Fruit fly (Drosophila melanogaster) whole organism, prepupa: Measurements from ENCODE around the gene CG15458.
"Not testable (repeated sequence)": the region's sequence is repeated elsewhere in the genome, so short reads cannot be mapped to it uniquely, and the experiment has no call there.

Experiments used
- CG10631 ChIP-seq: fragments of 200-800 bp; sonication (Bioruptor generic); optimal IDR thresholded peaks from 2 replicates; lab custom pipeline; 2016; ENCODE audit warnings: missing biosample characterization, missing genetic modification characterization
- CG10669 ChIP-seq: fragments of 200-800 bp; sonication (Bioruptor generic); optimal IDR thresholded peaks from 3 replicates; lab custom pipeline; 2018; ENCODE audit warnings: missing biosample characterization, mild to moderate bottlenecking, missing genetic modification characterization, moderate library complexity
- CG11294 ChIP-seq: fragments of 200-800 bp; sonication (Bioruptor generic); IDR thresholded peaks from 2 replicates; pipeline ENCODE4 v1.3.6; 2022; ENCODE audit warnings: missing biosample characterization, missing genetic modification characterization
- CG11762 ChIP-seq: fragments of 200-800 bp; sonication (Bioruptor generic); optimal IDR thresholded peaks from 3 replicates; lab custom pipeline; 2016; ENCODE audit warnings: missing biosample characterization, missing genetic modification characterization; ENCODE audit not compliant: insufficient read depth
- CG1621 ChIP-seq: fragments of 200-800 bp; sonication (Bioruptor generic); optimal IDR thresholded peaks from 3 replicates; lab custom pipeline; 2018; ENCODE audit warnings: missing biosample characterization, mild to moderate bottlenecking, missing genetic modification characterization
- CG3032 ChIP-seq: fragments of 200-800 bp; optimal IDR thresholded peaks from 2 replicates; lab custom pipeline; 2019; ENCODE audit warnings: missing biosample characterization, mild to moderate bottlenecking, missing genetic modification characterization, moderate library complexity
- CG32006 ChIP-seq: fragments of 200-800 bp; sonication (Bioruptor generic); optimal IDR thresholded peaks from 3 replicates; lab custom pipeline; 2017; ENCODE audit warnings: missing biosample characterization, mild to moderate bottlenecking, missing genetic modification characterization
- CG4318 ChIP-seq: fragments of 200-800 bp; sonication (Bioruptor generic); optimal IDR thresholded peaks from 3 replicates; lab custom pipeline; 2017; ENCODE audit warnings: missing biosample characterization, mild to moderate bottlenecking, missing genetic modification characterization
- CG6276 ChIP-seq: fragments of 200-800 bp; sonication (Bioruptor generic); optimal IDR thresholded peaks from 2 replicates; lab custom pipeline; 2017; ENCODE audit warnings: missing biosample characterization, mild to moderate bottlenecking, missing genetic modification characterization
- CG6808 ChIP-seq: fragments of 200-800 bp; sonication (Bioruptor generic); optimal IDR thresholded peaks from 3 replicates; lab custom pipeline; 2017; ENCODE audit warnings: missing biosample characterization, missing genetic modification characterization, mild to moderate bottlenecking, moderate library complexity, missing genetic modification reagents
- CG6854 ChIP-seq: fragments of 200-800 bp; sonication (Bioruptor generic); optimal IDR thresholded peaks from 2 replicates; lab custom pipeline; 2017; ENCODE audit warnings: missing biosample characterization, mild to moderate bottlenecking, missing genetic modification characterization
- CG7368 ChIP-seq: fragments of 200-800 bp; sonication (Bioruptor generic); optimal IDR thresholded peaks from 3 replicates; lab custom pipeline; 2016; ENCODE audit warnings: missing biosample characterization, missing genetic modification characterization
- CG8119 ChIP-seq: fragments of 200-800 bp; sonication (Bioruptor generic); IDR thresholded peaks from 3 replicates; pipeline ENCODE4 v1.3.6; 2022; ENCODE audit warnings: missing biosample characterization, missing genetic modification characterization
- CG8319 ChIP-seq: fragments of 200-800 bp; sonication (Bioruptor generic); optimal IDR thresholded peaks from 3 replicates; lab custom pipeline; 2016; ENCODE audit warnings: missing biosample characterization, missing genetic modification characterization
- CG9139 ChIP-seq: fragments of 200-800 bp; sonication (Bioruptor generic); optimal IDR thresholded peaks from 3 replicates; lab custom pipeline; 2017; ENCODE audit warnings: missing biosample characterization, mild to moderate bottlenecking, missing genetic modification characterization
- Eip78C ChIP-seq: fragments of 200-800 bp; sonication (Bioruptor generic); peaks from one replicate; lab custom pipeline; 2016; ENCODE audit warnings: missing biosample characterization, missing genetic modification characterization
- Eip93F ChIP-seq: fragments of 200-800 bp; sonication (Bioruptor generic); optimal IDR thresholded peaks from 2 replicates; lab custom pipeline; 2016; ENCODE audit warnings: missing biosample characterization, mild to moderate bottlenecking, missing genetic modification characterization
- Ets21C ChIP-seq: fragments of 200-800 bp; sonication (Bioruptor generic); optimal IDR thresholded peaks from 3 replicates; lab custom pipeline; 2016; ENCODE audit warnings: missing biosample characterization, missing genetic modification characterization
- Ets96B ChIP-seq: fragments of 200-800 bp; optimal IDR thresholded peaks from 2 replicates; lab custom pipeline; 2019; ENCODE audit warnings: missing biosample characterization, mild to moderate bottlenecking, missing genetic modification characterization, moderate library complexity
- Gug ChIP-seq: fragments of 200-800 bp; sonication (Bioruptor generic); IDR thresholded peaks from 2 replicates; pipeline ENCODE4 v1.3.6; 2022; ENCODE audit warnings: missing biosample characterization, missing genetic modification characterization
- Hr38 ChIP-seq: sonication (Bioruptor generic); optimal IDR thresholded peaks from 2 replicates; lab custom pipeline; 2016; ENCODE audit warnings: missing biosample characterization, missing genetic modification characterization
- Hr39 ChIP-seq: fragments of 200-800 bp; sonication (Bioruptor generic); optimal IDR thresholded peaks from 2 replicates; lab custom pipeline; 2016; ENCODE audit warnings: missing biosample characterization, missing genetic modification characterization
- Lpt ChIP-seq: fragments of 200-800 bp; sonication (Bioruptor generic); optimal IDR thresholded peaks from 3 replicates; lab custom pipeline; 2016; ENCODE audit warnings: missing biosample characterization, missing genetic modification characterization
- Met ChIP-seq: fragments of 200-800 bp; sonication (Bioruptor generic); optimal IDR thresholded peaks from 3 replicates; lab custom pipeline; 2016; ENCODE audit warnings: missing biosample characterization, missing genetic modification characterization
- Sox102F ChIP-seq: fragments of 200-800 bp; sonication (Bioruptor generic); optimal IDR thresholded peaks from 2 replicates; lab custom pipeline; 2016; ENCODE audit warnings: missing biosample characterization, mild to moderate bottlenecking, missing genetic modification characterization
- Sox14 ChIP-seq: fragments of 200-800 bp; sonication (Bioruptor generic); optimal IDR thresholded peaks from 3 replicates; lab custom pipeline; 2016; ENCODE audit warnings: missing biosample characterization, missing genetic modification characterization
- Sox15 ChIP-seq: fragments of 200-800 bp; sonication (Bioruptor generic); optimal IDR thresholded peaks from 3 replicates; lab custom pipeline; 2016; ENCODE audit warnings: missing biosample characterization, missing genetic modification characterization
- achi ChIP-seq: fragments of 200-800 bp; sonication (Bioruptor generic); optimal IDR thresholded peaks from 3 replicates; lab custom pipeline; 2016; ENCODE audit warnings: missing biosample characterization, missing genetic modification characterization
- acj6 ChIP-seq: fragments of 200-800 bp; sonication (Bioruptor generic); optimal IDR thresholded peaks from 3 replicates; lab custom pipeline; 2016; ENCODE audit warnings: missing biosample characterization, missing genetic modification characterization
- cyc ChIP-seq: fragments of 200-800 bp; sonication (Bioruptor generic); optimal IDR thresholded peaks from 3 replicates; lab custom pipeline; 2016; ENCODE audit warnings: missing biosample characterization, missing genetic modification characterization
- dac ChIP-seq: fragments of 200-800 bp; sonication (Bioruptor generic); optimal IDR thresholded peaks from 2 replicates; lab custom pipeline; 2017; ENCODE audit warnings: missing biosample characterization, mild to moderate bottlenecking, missing genetic modification characterization
- dsx ChIP-seq: fragments of 200-800 bp; optimal IDR thresholded peaks from 3 replicates; lab custom pipeline; 2019; ENCODE audit warnings: missing biosample characterization, mild to moderate bottlenecking, missing genetic modification characterization, moderate library complexity; ENCODE audit not compliant: poor library complexity, severe bottlenecking
- eg ChIP-seq: fragments of 200-800 bp; sonication (Bioruptor generic); IDR thresholded peaks from 3 replicates; pipeline ENCODE4 v1.3.6; 2022; ENCODE audit warnings: missing biosample characterization, missing genetic modification characterization
- esn ChIP-seq: fragments of 200-800 bp; sonication (Bioruptor generic); optimal IDR thresholded peaks from 2 replicates; lab custom pipeline; 2016; ENCODE audit warnings: missing biosample characterization, mild to moderate bottlenecking, missing genetic modification characterization, moderate library complexity
- fd59A ChIP-seq: fragments of 200-800 bp; sonication (Bioruptor generic); optimal IDR thresholded peaks from 2 replicates; lab custom pipeline; 2017; ENCODE audit warnings: missing biosample characterization, mild to moderate bottlenecking, missing genetic modification characterization, missing genetic modification reagents
- lz ChIP-seq: fragments of 200-800 bp; sonication (Bioruptor generic); optimal IDR thresholded peaks from 3 replicates; lab custom pipeline; 2016; ENCODE audit warnings: missing biosample characterization, missing genetic modification characterization
- net ChIP-seq: fragments of 200-800 bp; sonication (Bioruptor generic); optimal IDR thresholded peaks from 3 replicates; lab custom pipeline; 2016; ENCODE audit warnings: missing biosample characterization, missing genetic modification characterization
- pdm3 ChIP-seq: fragments of 200-800 bp; sonication (Bioruptor generic); optimal IDR thresholded peaks from 3 replicates; lab custom pipeline; 2016; ENCODE audit warnings: missing biosample characterization, missing genetic modification characterization
- spab ChIP-seq: fragments of 200-800 bp; sonication (Bioruptor generic); optimal IDR thresholded peaks from 2 replicates; lab custom pipeline; 2017; ENCODE audit warnings: missing biosample characterization, mild to moderate bottlenecking, missing genetic modification characterization, missing genetic modification reagents
- ss ChIP-seq, 2 experiments: fragments of 200-800 bp; sonication (Bioruptor generic); optimal IDR thresholded peaks; 2 replicates in 1 of 2; 3 replicates in 1 of 2; lab custom pipeline; 2017 to 2018; ENCODE audit warnings: mild to moderate bottlenecking in 2 of 2, missing biosample characterization in 2 of 2, missing genetic modification characterization in 2 of 2, moderate library complexity in 1 of 2
- topi ChIP-seq: fragments of 200-800 bp; sonication (Bioruptor generic); optimal IDR thresholded peaks from 3 replicates; lab custom pipeline; 2016; ENCODE audit warnings: missing biosample characterization, missing genetic modification characterization

Gene CG15458

dm6 chrX:20446071-20446470 is 32.1 kb upstream of the CG15458 start, which contains the start of gene CG42578:
Gene CG42578 (plus strand): TSS chrX:20446371.
- TF ChIP-seq Sox14 (GFP tag; lab: Kevin White, UChicago); eg (GFP tag; lab: Robert Waterston, UW); net (GFP tag; lab: Kevin White, UChicago): not testable (repeated sequence)

DNA sequence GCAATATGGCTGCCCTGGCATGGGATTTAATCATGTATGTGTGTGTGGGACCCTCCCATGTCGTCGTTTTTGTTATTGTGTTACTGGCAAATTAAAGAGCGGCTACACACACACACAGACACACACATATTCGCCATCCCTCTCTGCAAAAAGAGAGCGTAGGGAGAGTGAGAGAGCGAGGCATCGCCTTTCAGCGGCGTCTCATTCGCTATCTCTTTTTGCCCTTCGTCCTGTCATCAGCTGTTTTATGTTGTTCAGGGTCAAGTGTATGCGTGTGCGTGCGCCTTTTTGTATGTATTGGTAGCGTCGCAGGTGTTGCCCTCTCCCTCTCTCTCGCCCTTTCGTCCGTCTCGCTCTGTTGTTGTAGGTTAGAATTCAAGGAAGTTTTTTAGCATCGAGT is 22.9 kb upstream of the CG15458 start:
- TF ChIP-seq pdm3 (GFP tag; lab: Kevin White, UChicago): no peak
- TF ChIP-seq Eip78C: no peak
- TF ChIP-seq CG10669 (GFP tag; lab: Kevin White, UChicago): no peak
- no peak for TF ChIP-seq acj6
- TF ChIP-seq CG11762 (GFP tag; lab: Kevin White, UChicago): no peak
- no peak for TF ChIP-seq Met (GFP tag; lab: Kevin White, UChicago)
- TF ChIP-seq CG7368: no peak
- no peak for TF ChIP-seq Sox14 (GFP tag; lab: Kevin White, UChicago)
- no peak for TF ChIP-seq lz (GFP tag; lab: Kevin White, UChicago)
- no peak for TF ChIP-seq net (GFP tag; lab: Kevin White, UChicago)
- TF ChIP-seq Eip93F (GFP tag; lab: Kevin White, UChicago): no peak
- TF ChIP-seq Gug: no peak
- no peak for TF ChIP-seq eg (GFP tag; lab: Robert Waterston, UW)
- TF ChIP-seq CG6276: no peak
- TF ChIP-seq fd59A (GFP tag; lab: Kevin White, UChicago): no peak
- TF ChIP-seq cyc: no peak
- TF ChIP-seq, all 60 proteins: peak for 0

- TF ChIP-seq Lpt (GFP tag; lab: Kevin White, UChicago) (no peak), Eip78C (peak; percentile 59), CG11294 (GFP tag; lab: Robert Waterston, UW) (no peak), Ets96B (tag; lab: Kevin White, UChicago) (no peak), CG32006 (GFP tag; lab: Kevin White, UChicago) (no peak), CG7368 (no peak)
- TF ChIP-seq, all 60 proteins: peak for 1
These were observed 20.5 kb upstream of the CG15458 start for dm6 chrX:20434534-20434933.

- no peak for TF ChIP-seq Eip93F (GFP tag; lab: Kevin White, UChicago)
- no peak for TF ChIP-seq CG3032 (tag; lab: Kevin White, UChicago)
- no peak for TF ChIP-seq CG8119 (GFP tag; lab: Robert Waterston, UW)
- TF ChIP-seq Ets96B (tag; lab: Kevin White, UChicago): no peak
- TF ChIP-seq eg (GFP tag; lab: Robert Waterston, UW): no peak; the same call in 2 of the 3 replicates
- TF ChIP-seq CG11294 (GFP tag; lab: Robert Waterston, UW): no peak
- TF ChIP-seq achi (GFP tag; lab: Kevin White, UChicago): peak; percentile 4
- TF ChIP-seq pdm3 (GFP tag; lab: Kevin White, UChicago): peak; percentile 21
- TF ChIP-seq Sox102F (GFP tag; lab: Kevin White, UChicago): no peak
- no peak for TF ChIP-seq CG11762 (GFP tag; lab: Kevin White, UChicago)
- TF ChIP-seq Eip78C: peak; percentile 69
- TF ChIP-seq CG1621 (tag; lab: Kevin White, UChicago): no peak
- peak; percentile 20 for TF ChIP-seq Hr39 (GFP tag; lab: Kevin White, UChicago)
- TF ChIP-seq esn: peak; percentile 18
- no peak for TF ChIP-seq CG7368
- no peak for TF ChIP-seq CG9139 (GFP tag; lab: Kevin White, UChicago)
- TF ChIP-seq CG6854 (GFP tag; lab: Kevin White, UChicago): no peak
- TF ChIP-seq Sox14 (GFP tag; lab: Kevin White, UChicago): no peak
- no peak for TF ChIP-seq spab (GFP tag; lab: Kevin White, UChicago)
- no peak for TF ChIP-seq acj6
- TF ChIP-seq CG10631 (GFP tag; lab: Kevin White, UChicago): no peak
- no peak for TF ChIP-seq CG6276
- TF ChIP-seq Sox15 (GFP tag; lab: Kevin White, UChicago): no peak
- no peak for TF ChIP-seq ss (GFP tag; optimal IDR thresholded peaks at IDR 0.05; lab: Kevin White, UChicago)
- no peak for TF ChIP-seq Ets21C (GFP tag; lab: Kevin White, UChicago)
- no peak for TF ChIP-seq CG8319 (GFP tag; lab: Kevin White, UChicago)
- TF ChIP-seq Lpt (GFP tag; lab: Kevin White, UChicago): no peak
- peak; percentile 16 for TF ChIP-seq topi
- no peak for TF ChIP-seq dsx (GFP tag; lab: Kevin White, UChicago)
- TF ChIP-seq CG6808 (GFP tag; lab: Kevin White, UChicago): no peak
- TF ChIP-seq Hr38 (GFP tag; lab: Kevin White, UChicago): no peak
- TF ChIP-seq dac (GFP tag; lab: Kevin White, UChicago): no peak
- TF ChIP-seq CG4318 (GFP tag; lab: Kevin White, UChicago): no peak
These were observed 19.6 kb upstream of the CG15458 start, which contains the start of gene CG1695 for dm6 chrX:20433345-20434332. Gene CG1695 (plus strand): TSS chrX:20433950.
